Fruit fly (Drosophila melanogaster): Measurements from ENCODE around the gene Tsp66A.

- TF ChIP-seq lz (GFP tag; optimal IDR thresholded peaks at IDR 0.05) (no peak), Gug (GFP tag; IDR thresholded peaks at IDR 0.05) (no peak), OdsH (GFP tag; optimal IDR thresholded peaks at IDR 0.05) (no peak), CG3032 (tag; optimal IDR thresholded peaks at IDR 0.05) (no peak), CG10631 (GFP tag; optimal IDR thresholded peaks at IDR 0.05) (no peak), Met (GFP tag; optimal IDR thresholded peaks at IDR 0.05) (no peak)
Measured at dm6 chr3L:7434198-7434597, 31.1 kb upstream of the Tsp66A start.
